Fruit fly (Drosophila melanogaster): Measurements from ENCODE around the gene CG7829.

The CG7829 gene

DNA sequence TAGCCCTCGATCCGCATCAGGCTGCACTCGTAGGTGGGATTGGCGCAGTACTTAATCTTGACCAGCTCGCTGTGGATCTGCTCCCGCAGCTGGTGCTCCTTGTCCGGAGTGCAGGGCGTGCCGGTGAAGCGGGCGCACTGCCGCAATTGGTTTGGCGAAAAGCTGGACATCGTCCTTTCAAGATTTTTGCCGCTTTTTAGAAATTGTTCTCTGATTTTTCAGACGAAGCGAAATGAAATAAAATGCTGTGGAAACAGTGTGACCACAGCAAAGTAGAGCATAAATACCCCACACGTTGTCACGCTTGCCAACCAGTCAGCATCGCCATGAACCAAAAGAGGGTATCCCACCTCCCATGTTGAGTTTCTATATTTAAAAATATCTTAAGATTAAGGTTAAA is 39.7 kb upstream of the CG7829 start, which contains the start of gene dgt1:
Gene dgt1, minus strand, starts transcription at position 264 of the 400 bp plus-strand sequence.
- TF ChIP-seq CG34367 (tag; optimal IDR thresholded peaks at IDR 0.05) (no peak), CG8301 (tag; optimal IDR thresholded peaks at IDR 0.05) (no peak), fd96Ca (GFP tag; IDR thresholded peaks at IDR 0.05) (no peak), Pif1A (GFP tag; optimal IDR thresholded peaks at IDR 0.05) (no peak), rn (GFP tag; IDR thresholded peaks at IDR 0.05) (no peak), Snoo (tag; optimal IDR thresholded peaks at IDR 0.05) (no peak), CG12605 (GFP tag; IDR thresholded peaks at IDR 0.05) (no peak), CG13204 (GFP tag; optimal IDR thresholded peaks at IDR 0.05) (no peak), CG32121 (GFP tag; IDR thresholded peaks at IDR 0.05) (no peak), gl (tag; optimal IDR thresholded peaks at IDR 0.05) (no peak), CG15710 (tag; optimal IDR thresholded peaks at IDR 0.05) (no peak), CG4496 (GFP tag; IDR thresholded peaks at IDR 0.05) (no peak), CG8159 (tag; optimal IDR thresholded peaks at IDR 0.05) (no peak), CG9948 (tag; optimal IDR thresholded peaks at IDR 0.05) (no peak), Pif1B (GFP tag; optimal IDR thresholded peaks at IDR 0.05) (no peak), CG10348 (GFP tag; IDR thresholded peaks at IDR 0.05) (no peak), EcR (GFP tag; optimal IDR thresholded peaks at IDR 0.05) (no peak), D1 (tag; optimal IDR thresholded peaks at IDR 0.05) (no peak)

DNA sequence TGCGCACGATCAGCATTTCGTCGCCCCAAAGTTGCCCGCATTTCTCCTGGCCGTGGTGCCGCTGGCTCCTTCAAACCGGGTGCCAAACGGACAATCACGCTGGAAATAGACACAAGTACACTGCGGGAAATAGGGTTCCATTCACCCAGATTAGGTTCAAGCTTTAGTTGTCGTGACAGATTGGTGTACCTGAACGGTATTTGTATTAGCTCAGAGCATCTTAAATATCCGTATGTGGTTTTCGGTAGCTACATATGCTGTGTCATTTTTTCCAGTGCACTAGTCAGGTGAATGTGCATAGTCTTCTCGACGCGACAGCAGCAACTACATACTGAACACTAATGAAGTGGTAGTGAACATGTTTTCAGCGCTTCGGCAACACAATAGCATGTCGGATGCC is 29.6 kb upstream of the CG7829 start:
- TF ChIP-seq Ets98B (GFP tag; IDR thresholded peaks at IDR 0.05) = peak; percentile 93
- no peak for TF ChIP-seq CG13204 (GFP tag; optimal IDR thresholded peaks at IDR 0.05)
- TF ChIP-seq Snoo (tag; optimal IDR thresholded peaks at IDR 0.05) = no peak
- TF ChIP-seq CG4496 (GFP tag; IDR thresholded peaks at IDR 0.05) = peak; percentile 90
- peak; percentile 83 for TF ChIP-seq CG8301 (tag; optimal IDR thresholded peaks at IDR 0.05)
- no peak for TF ChIP-seq D1 (tag; optimal IDR thresholded peaks at IDR 0.05)
- TF ChIP-seq CG12605 (GFP tag; IDR thresholded peaks at IDR 0.05) = peak; percentile 84
- TF ChIP-seq CG32121 (GFP tag; IDR thresholded peaks at IDR 0.05) = peak; percentile 80
- TF ChIP-seq Pif1A (GFP tag; optimal IDR thresholded peaks at IDR 0.05) = no peak
- TF ChIP-seq rn (GFP tag; IDR thresholded peaks at IDR 0.05) = peak; percentile 65
- peak; percentile 68 for TF ChIP-seq Pif1B (GFP tag; optimal IDR thresholded peaks at IDR 0.05)
- peak; percentile 94 for TF ChIP-seq fd96Ca (GFP tag; IDR thresholded peaks at IDR 0.05)
- no peak for TF ChIP-seq CG8159 (tag; optimal IDR thresholded peaks at IDR 0.05)
- peak; percentile 64 for TF ChIP-seq CG10348 (GFP tag; IDR thresholded peaks at IDR 0.05)
- peak; percentile 51 for TF ChIP-seq CG9948 (tag; optimal IDR thresholded peaks at IDR 0.05)
- peak; percentile 49 for TF ChIP-seq CG17806 (tag; optimal IDR thresholded peaks at IDR 0.05)
- peak; percentile 69 for TF ChIP-seq CG15710 (tag; optimal IDR thresholded peaks at IDR 0.05)
- peak; percentile 70 for TF ChIP-seq CG34367 (tag; optimal IDR thresholded peaks at IDR 0.05)
- no peak for TF ChIP-seq gl (tag; optimal IDR thresholded peaks at IDR 0.05)
- TF ChIP-seq EcR (GFP tag; optimal IDR thresholded peaks at IDR 0.05) = no peak
- TF ChIP-seq CG14655 (GFP tag; optimal IDR thresholded peaks at IDR 0.05) = no peak

DNA sequence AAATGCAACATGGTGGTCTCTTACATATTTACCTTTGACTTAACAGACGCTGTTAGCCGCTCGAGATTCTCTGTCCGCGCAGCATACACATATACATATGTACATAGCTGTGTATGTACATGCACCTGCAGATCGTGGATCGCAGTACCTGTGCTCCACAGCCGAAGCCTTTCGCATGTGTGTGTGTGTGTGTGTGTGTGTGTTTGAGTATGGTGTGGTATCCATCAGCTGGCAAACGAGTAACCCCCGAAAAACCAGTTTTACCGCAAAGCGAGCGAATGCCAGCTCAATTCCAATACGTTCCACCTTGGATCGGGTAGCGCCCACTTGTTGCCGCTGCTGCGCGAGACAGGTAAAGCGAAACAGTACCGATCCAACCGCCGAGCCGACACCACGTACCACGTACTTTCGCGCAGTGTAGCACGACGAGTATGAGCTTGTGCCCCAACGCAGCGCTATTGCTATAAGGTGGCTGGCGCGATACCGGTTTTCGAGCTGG is 23.8 kb upstream of the CG7829 start, which contains the start of gene Cad99C:
Gene Cad99C, plus strand, starts transcription at position 365 of the 499 bp plus-strand sequence.
- peak; percentile 61 for TF ChIP-seq EcR (GFP tag; optimal IDR thresholded peaks at IDR 0.05)
- no peak for TF ChIP-seq CG9948 (tag; optimal IDR thresholded peaks at IDR 0.05)
- TF ChIP-seq CG12605 (GFP tag; IDR thresholded peaks at IDR 0.05) = peak; percentile 55; the same call in 1 of the 2 replicates
- no peak for TF ChIP-seq CG10348 (GFP tag; IDR thresholded peaks at IDR 0.05)
- TF ChIP-seq CG34367 (tag; optimal IDR thresholded peaks at IDR 0.05) = no peak
- peak; percentile 52 for TF ChIP-seq Ets98B (GFP tag; IDR thresholded peaks at IDR 0.05)
- peak; percentile 18 for TF ChIP-seq CG13204 (GFP tag; optimal IDR thresholded peaks at IDR 0.05)
- 0 out of 2 replicates have a peak, but pooled peaks have one; percentile 46 for TF ChIP-seq CG32121 (GFP tag; IDR thresholded peaks at IDR 0.05)
- no peak for TF ChIP-seq fd96Ca (GFP tag; IDR thresholded peaks at IDR 0.05)
- no peak for TF ChIP-seq rn (GFP tag; IDR thresholded peaks at IDR 0.05)
- peak; percentile 11 for TF ChIP-seq Snoo (tag; optimal IDR thresholded peaks at IDR 0.05)
- TF ChIP-seq Pif1B (GFP tag; optimal IDR thresholded peaks at IDR 0.05) = no peak
- no peak for TF ChIP-seq CG8301 (tag; optimal IDR thresholded peaks at IDR 0.05)
- no peak for TF ChIP-seq D1 (tag; optimal IDR thresholded peaks at IDR 0.05)
- TF ChIP-seq gl (tag; optimal IDR thresholded peaks at IDR 0.05) = no peak
- no peak for TF ChIP-seq Pif1A (GFP tag; optimal IDR thresholded peaks at IDR 0.05)
- TF ChIP-seq CG17806 (tag; optimal IDR thresholded peaks at IDR 0.05) = no peak
- TF ChIP-seq CG4496 (GFP tag; IDR thresholded peaks at IDR 0.05) = no peak
- TF ChIP-seq CG8159 (tag; optimal IDR thresholded peaks at IDR 0.05) = no peak
- TF ChIP-seq CG14655 (GFP tag; optimal IDR thresholded peaks at IDR 0.05) = no peak
- no peak for TF ChIP-seq CG15710 (tag; optimal IDR thresholded peaks at IDR 0.05)

DNA sequence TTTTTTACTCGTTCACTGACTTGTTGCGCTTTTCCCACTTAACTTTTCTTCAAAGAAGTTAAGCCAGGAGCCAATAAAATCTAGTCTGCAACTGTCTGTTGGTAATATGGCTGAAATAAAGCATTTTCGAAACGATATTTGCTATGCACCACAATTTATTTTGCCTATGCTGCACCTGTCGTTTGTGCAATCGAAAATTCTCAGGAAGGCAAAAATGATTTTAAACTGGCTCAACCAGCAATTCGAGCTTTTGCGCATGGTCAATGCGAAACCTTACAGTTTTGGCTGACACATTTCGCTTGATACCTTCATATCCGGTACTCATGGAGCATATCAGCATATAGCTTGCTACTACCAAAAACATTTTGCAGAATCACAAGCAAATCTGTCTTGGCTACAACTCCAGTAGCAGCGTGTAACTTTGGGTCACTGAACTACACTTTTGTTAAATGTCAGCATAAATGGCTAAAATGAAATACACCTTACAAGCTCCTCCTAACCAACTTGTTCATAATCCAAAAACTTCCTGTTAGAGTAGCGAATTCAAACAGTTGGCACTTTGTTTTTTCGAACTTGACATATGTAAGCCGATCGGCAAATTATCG is 22.2 kb upstream of the CG7829 start:
- no peak for TF ChIP-seq Pif1A (GFP tag; optimal IDR thresholded peaks at IDR 0.05)
- TF ChIP-seq CG14655 (GFP tag; optimal IDR thresholded peaks at IDR 0.05) = no peak
- TF ChIP-seq CG8159 (tag; optimal IDR thresholded peaks at IDR 0.05) = no peak
- TF ChIP-seq Snoo (tag; optimal IDR thresholded peaks at IDR 0.05) = no peak
- no peak for TF ChIP-seq fd96Ca (GFP tag; IDR thresholded peaks at IDR 0.05)

DNA sequence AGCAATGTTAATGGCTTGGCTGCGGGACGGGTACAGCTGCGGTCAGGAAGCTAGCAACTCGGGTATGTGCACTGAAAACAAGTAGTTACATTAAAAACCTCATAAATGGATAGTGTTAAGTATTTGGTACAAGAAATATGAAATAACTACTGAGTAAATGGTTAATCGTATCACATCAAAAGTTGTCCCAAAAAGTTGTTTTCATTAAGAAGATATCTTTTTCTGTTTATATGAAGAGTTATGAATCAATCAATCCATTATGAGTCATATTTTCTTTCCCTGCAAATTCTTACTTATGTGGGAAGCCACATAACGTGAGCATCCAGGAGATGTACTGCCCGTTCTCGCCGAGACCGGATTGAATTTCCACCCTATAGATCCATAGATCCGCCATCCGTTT is 21.2 kb upstream of the CG7829 start:
- TF ChIP-seq CG17806 (tag; optimal IDR thresholded peaks at IDR 0.05) = peak; percentile 22
- no peak for TF ChIP-seq CG13204 (GFP tag; optimal IDR thresholded peaks at IDR 0.05)
- TF ChIP-seq Pif1A (GFP tag; optimal IDR thresholded peaks at IDR 0.05) = peak; percentile 9
- TF ChIP-seq CG14655 (GFP tag; optimal IDR thresholded peaks at IDR 0.05) = peak; percentile 69
- TF ChIP-seq gl (tag; optimal IDR thresholded peaks at IDR 0.05) = peak; percentile 20
- no peak for TF ChIP-seq Pif1B (GFP tag; optimal IDR thresholded peaks at IDR 0.05)
- TF ChIP-seq CG34367 (tag; optimal IDR thresholded peaks at IDR 0.05) = peak; percentile 25
- TF ChIP-seq CG9948 (tag; optimal IDR thresholded peaks at IDR 0.05) = peak; percentile 31
- TF ChIP-seq CG8301 (tag; optimal IDR thresholded peaks at IDR 0.05) = peak; percentile 46
- peak; percentile 12 for TF ChIP-seq CG15710 (tag; optimal IDR thresholded peaks at IDR 0.05)
- no peak for TF ChIP-seq D1 (tag; optimal IDR thresholded peaks at IDR 0.05)
- no peak for TF ChIP-seq CG10348 (GFP tag; IDR thresholded peaks at IDR 0.05)
- peak; percentile 40 for TF ChIP-seq CG8159 (tag; optimal IDR thresholded peaks at IDR 0.05)

Measured in whole organism, pupa.